Worm (Caenorhabditis elegans): Measurements from ENCODE around the gene Y62F5A.12.

- TF ChIP-seq pag-3 (tag; optimal IDR thresholded peaks at IDR 0.05; ENCODE audit: borderline replicate concordance, insufficient read depth) (no peak), unc-62 (GFP tag; optimal IDR thresholded peaks at IDR 0.05) (no peak), mep-1 (tag; optimal IDR thresholded peaks at IDR 0.05) (no peak), ceh-82 (tag; optimal IDR thresholded peaks at IDR 0.05) (no peak), nhr-90 (tag; optimal IDR thresholded peaks at IDR 0.05; ENCODE audit: poor library complexity) (no peak), nhr-11 (tag; optimal IDR thresholded peaks at IDR 0.05) (no peak), mab-9 (GFP tag; IDR thresholded peaks at IDR 0.05) (no peak), unc-30 (tag; optimal IDR thresholded peaks at IDR 0.05) (no peak), tlp-1 (tag; optimal IDR thresholded peaks at IDR 0.05) (no peak), aha-1 (tag; optimal IDR thresholded peaks at IDR 0.05) (no peak), mdl-1 (tag; optimal IDR thresholded peaks at IDR 0.05) (no peak), nhr-28 (tag; optimal IDR thresholded peaks at IDR 0.05) (no peak), nhr-77 (tag; optimal IDR thresholded peaks at IDR 0.05) (no peak), F16B12.6 (tag; optimal IDR thresholded peaks at IDR 0.05) (no peak)
Observed at ce11 chrII:11537606-11538016, 3.3 kb upstream of the Y62F5A.12 start.

Measured in whole organism, L1 larva.